Fruit fly (Drosophila melanogaster): ENCODE measurements around the gene Ipk2.
A peak's percentile ranks its signal among the peaks of the same experiment; 100 is the strongest.

Ipk2 gene

dm6 chr2L:574226-574625 lies at the start of gene Ipk2, which contains the start of gene cold:
TSS of gene Ipk2 (minus strand) at chr2L:574264.
TSS of gene cold (plus strand) at chr2L:574291.
- TF ChIP-seq Crg-1 (GFP tag; optimal IDR thresholded peaks at IDR 0.05), result peak; percentile 90
- TF ChIP-seq ovo (GFP tag; optimal IDR thresholded peaks at IDR 0.05), result peak; percentile 31
- TF ChIP-seq CG33017 (tag; optimal IDR thresholded peaks at IDR 0.05), result peak; percentile 64
- peak; percentile 88 for TF ChIP-seq CG12768 (GFP tag; optimal IDR thresholded peaks at IDR 0.05)
- peak; percentile 83 for TF ChIP-seq Mnt (GFP tag; optimal IDR thresholded peaks at IDR 0.05)
- TF ChIP-seq Clk (GFP tag; optimal IDR thresholded peaks at IDR 0.05), result peak; percentile 83
- no peak for TF ChIP-seq kay (GFP tag; ENCODE audit: borderline replicate concordance)
- TF ChIP-seq CG7045 (GFP tag; optimal IDR thresholded peaks at IDR 0.05), result peak; percentile 82
- TF ChIP-seq CG11617 (GFP tag; optimal IDR thresholded peaks at IDR 0.05), result peak; percentile 83
- peak; percentile 84 for TF ChIP-seq CG5204 (GFP tag; optimal IDR thresholded peaks at IDR 0.05)
- peak; percentile 86 for TF ChIP-seq bab1 (GFP tag; optimal IDR thresholded peaks at IDR 0.05)
- peak; percentile 86 for TF ChIP-seq CG7101 (tag; optimal IDR thresholded peaks at IDR 0.05)
- TF ChIP-seq pad (GFP tag; optimal IDR thresholded peaks at IDR 0.05), result peak; percentile 83
- peak; percentile 70 for TF ChIP-seq CG14711 (tag; optimal IDR thresholded peaks at IDR 0.05)
- peak; percentile 81 for TF ChIP-seq Hr96 (GFP tag; optimal IDR thresholded peaks at IDR 0.05)
- TF ChIP-seq cnc (optimal IDR thresholded peaks at IDR 0.05), result no peak
- peak; percentile 93 for TF ChIP-seq CG1620 (GFP tag; optimal IDR thresholded peaks at IDR 0.05)
- peak; percentile 89 for TF ChIP-seq toe (GFP tag; optimal IDR thresholded peaks at IDR 0.05)
- peak; percentile 54 for TF ChIP-seq tj (GFP tag; optimal IDR thresholded peaks at IDR 0.05)
- peak; percentile 53 for TF ChIP-seq cic (GFP tag; optimal IDR thresholded peaks at IDR 0.05)

- TF ChIP-seq tj (GFP tag; optimal IDR thresholded peaks at IDR 0.05), result no peak
- no peak for TF ChIP-seq CG7101 (tag; optimal IDR thresholded peaks at IDR 0.05)
- TF ChIP-seq CG7045 (GFP tag; optimal IDR thresholded peaks at IDR 0.05), result no peak
- no peak for TF ChIP-seq cic (GFP tag; optimal IDR thresholded peaks at IDR 0.05)
- TF ChIP-seq CG14711 (tag; optimal IDR thresholded peaks at IDR 0.05), result no peak
- TF ChIP-seq CG33017 (tag; optimal IDR thresholded peaks at IDR 0.05), result no peak
- no peak for TF ChIP-seq CG12768 (GFP tag; optimal IDR thresholded peaks at IDR 0.05)
- TF ChIP-seq ovo (GFP tag; optimal IDR thresholded peaks at IDR 0.05), result no peak
- TF ChIP-seq Clk (GFP tag; optimal IDR thresholded peaks at IDR 0.05), result no peak
- no peak for TF ChIP-seq toe (GFP tag; optimal IDR thresholded peaks at IDR 0.05)
- no peak for TF ChIP-seq Crg-1 (GFP tag; optimal IDR thresholded peaks at IDR 0.05)
- TF ChIP-seq bab1 (GFP tag; optimal IDR thresholded peaks at IDR 0.05), result no peak
- no peak for TF ChIP-seq CG1620 (GFP tag; optimal IDR thresholded peaks at IDR 0.05)
- TF ChIP-seq cnc (optimal IDR thresholded peaks at IDR 0.05), result no peak
- no peak for TF ChIP-seq kay (GFP tag; ENCODE audit: borderline replicate concordance)
- TF ChIP-seq CG11617 (GFP tag; optimal IDR thresholded peaks at IDR 0.05), result no peak
- TF ChIP-seq pad (GFP tag; optimal IDR thresholded peaks at IDR 0.05), result no peak
- TF ChIP-seq CG5204 (GFP tag; optimal IDR thresholded peaks at IDR 0.05), result no peak
- no peak for TF ChIP-seq Mnt (GFP tag; optimal IDR thresholded peaks at IDR 0.05)
- TF ChIP-seq Hr96 (GFP tag; optimal IDR thresholded peaks at IDR 0.05), result no peak
These were observed 49.3 kb upstream of the Ipk2 start for dm6 chr2L:623210-623873.

- no peak for TF ChIP-seq CG11617 (GFP tag; optimal IDR thresholded peaks at IDR 0.05)
- no peak for TF ChIP-seq ovo (GFP tag; optimal IDR thresholded peaks at IDR 0.05)
- TF ChIP-seq CG5204 (GFP tag; optimal IDR thresholded peaks at IDR 0.05), result no peak
- TF ChIP-seq CG7045 (GFP tag; optimal IDR thresholded peaks at IDR 0.05), result no peak
- no peak for TF ChIP-seq cnc (optimal IDR thresholded peaks at IDR 0.05)
- TF ChIP-seq cic (GFP tag; optimal IDR thresholded peaks at IDR 0.05), result no peak
These were observed 47.0 kb upstream of the Ipk2 start, which contains the start of gene lectin-21Cb for dm6 chr2L:621101-621500. TSS of gene lectin-21Cb (minus strand) at chr2L:621201.

- TF ChIP-seq bab1 (GFP tag; optimal IDR thresholded peaks at IDR 0.05) (no peak), Crg-1 (GFP tag; optimal IDR thresholded peaks at IDR 0.05) (no peak), CG11617 (GFP tag; optimal IDR thresholded peaks at IDR 0.05) (no peak), kay (GFP tag; ENCODE audit: borderline replicate concordance) (no peak), CG33017 (tag; optimal IDR thresholded peaks at IDR 0.05) (no peak), CG1620 (GFP tag; optimal IDR thresholded peaks at IDR 0.05) (no peak), pad (GFP tag; optimal IDR thresholded peaks at IDR 0.05) (no peak), cic (GFP tag; optimal IDR thresholded peaks at IDR 0.05) (no peak), CG5204 (GFP tag; optimal IDR thresholded peaks at IDR 0.05) (no peak), cnc (optimal IDR thresholded peaks at IDR 0.05) (no peak), CG7045 (GFP tag; optimal IDR thresholded peaks at IDR 0.05) (no peak), Hr96 (GFP tag; optimal IDR thresholded peaks at IDR 0.05) (no peak), Mnt (GFP tag; optimal IDR thresholded peaks at IDR 0.05) (no peak), CG14711 (tag; optimal IDR thresholded peaks at IDR 0.05) (no peak), ovo (GFP tag; optimal IDR thresholded peaks at IDR 0.05) (no peak), Clk (GFP tag; optimal IDR thresholded peaks at IDR 0.05) (no peak), toe (GFP tag; optimal IDR thresholded peaks at IDR 0.05) (no peak)
These were observed 45.7 kb upstream of the Ipk2 start for dm6 chr2L:619739-620138.

- no peak for TF ChIP-seq kay (GFP tag; ENCODE audit: borderline replicate concordance)
- no peak for TF ChIP-seq Clk (GFP tag; optimal IDR thresholded peaks at IDR 0.05)
- no peak for TF ChIP-seq CG7045 (GFP tag; optimal IDR thresholded peaks at IDR 0.05)
- TF ChIP-seq Hr96 (GFP tag; optimal IDR thresholded peaks at IDR 0.05), result no peak
- no peak for TF ChIP-seq tj (GFP tag; optimal IDR thresholded peaks at IDR 0.05)
- no peak for TF ChIP-seq bab1 (GFP tag; optimal IDR thresholded peaks at IDR 0.05)
- TF ChIP-seq Crg-1 (GFP tag; optimal IDR thresholded peaks at IDR 0.05), result no peak
- no peak for TF ChIP-seq Mnt (GFP tag; optimal IDR thresholded peaks at IDR 0.05)
- TF ChIP-seq CG5204 (GFP tag; optimal IDR thresholded peaks at IDR 0.05), result no peak
- TF ChIP-seq CG11617 (GFP tag; optimal IDR thresholded peaks at IDR 0.05), result no peak
- no peak for TF ChIP-seq pad (GFP tag; optimal IDR thresholded peaks at IDR 0.05)
- TF ChIP-seq ovo (GFP tag; optimal IDR thresholded peaks at IDR 0.05), result no peak
- TF ChIP-seq toe (GFP tag; optimal IDR thresholded peaks at IDR 0.05), result no peak
- no peak for TF ChIP-seq CG7101 (tag; optimal IDR thresholded peaks at IDR 0.05)
- no peak for TF ChIP-seq CG12768 (GFP tag; optimal IDR thresholded peaks at IDR 0.05)
- TF ChIP-seq CG33017 (tag; optimal IDR thresholded peaks at IDR 0.05), result no peak
- TF ChIP-seq CG14711 (tag; optimal IDR thresholded peaks at IDR 0.05), result no peak
- no peak for TF ChIP-seq cic (GFP tag; optimal IDR thresholded peaks at IDR 0.05)
- TF ChIP-seq cnc (optimal IDR thresholded peaks at IDR 0.05), result no peak
- TF ChIP-seq CG1620 (GFP tag; optimal IDR thresholded peaks at IDR 0.05), result no peak
These were observed 41.0 kb upstream of the Ipk2 start for dm6 chr2L:615023-615422.
